Fruit fly (Drosophila melanogaster) whole organism, prepupa: Measurements from ENCODE around the gene CG12446.
"Not testable (repeated sequence)": the region's sequence is repeated elsewhere in the genome, so short reads cannot be mapped to it uniquely, and the experiment has no call there.

Source experiments
- Blimp-1 ChIP-seq: fragments of 200-800 bp; sonication (Bioruptor generic); optimal IDR thresholded peaks from 3 replicates; lab custom pipeline; 2017; ENCODE audit warnings: missing biosample characterization, missing genetic modification characterization, mild to moderate bottlenecking, moderate library complexity, missing genetic modification reagents
- CG10631 ChIP-seq: fragments of 200-800 bp; sonication (Bioruptor generic); optimal IDR thresholded peaks from 2 replicates; lab custom pipeline; 2016; ENCODE audit warnings: missing biosample characterization, missing genetic modification characterization
- CG10669 ChIP-seq: fragments of 200-800 bp; sonication (Bioruptor generic); optimal IDR thresholded peaks from 3 replicates; lab custom pipeline; 2018; ENCODE audit warnings: missing biosample characterization, mild to moderate bottlenecking, missing genetic modification characterization, moderate library complexity
- CG11294 ChIP-seq: fragments of 200-800 bp; sonication (Bioruptor generic); IDR thresholded peaks from 2 replicates; pipeline ENCODE4 v1.3.6; 2022; ENCODE audit warnings: missing biosample characterization, missing genetic modification characterization
- CG11762 ChIP-seq: fragments of 200-800 bp; sonication (Bioruptor generic); optimal IDR thresholded peaks from 3 replicates; lab custom pipeline; 2016; ENCODE audit warnings: missing biosample characterization, missing genetic modification characterization; ENCODE audit not compliant: insufficient read depth
- CG15336 ChIP-seq: fragments of 200-800 bp; sonication (Bioruptor generic); IDR thresholded peaks from 2 replicates; pipeline ENCODE4 v1.3.6; 2022; ENCODE audit warnings: missing biosample characterization, missing genetic modification characterization
- CG1621 ChIP-seq: fragments of 200-800 bp; sonication (Bioruptor generic); optimal IDR thresholded peaks from 3 replicates; lab custom pipeline; 2018; ENCODE audit warnings: missing biosample characterization, mild to moderate bottlenecking, missing genetic modification characterization
- CG16779 ChIP-seq: fragments of 200-800 bp; sonication (Bioruptor generic); optimal IDR thresholded peaks from 3 replicates; lab custom pipeline; 2017; ENCODE audit warnings: missing biosample characterization, mild to moderate bottlenecking, missing genetic modification characterization
- CG31627 ChIP-seq: fragments of 200-800 bp; sonication (Bioruptor generic); optimal IDR thresholded peaks from 3 replicates; lab custom pipeline; 2016; ENCODE audit warnings: missing biosample characterization, missing genetic modification characterization
- CG32006 ChIP-seq: fragments of 200-800 bp; sonication (Bioruptor generic); optimal IDR thresholded peaks from 3 replicates; lab custom pipeline; 2017; ENCODE audit warnings: missing biosample characterization, mild to moderate bottlenecking, missing genetic modification characterization
- CG34406 ChIP-seq: fragments of 200-800 bp; sonication (Bioruptor generic); optimal IDR thresholded peaks from 3 replicates; lab custom pipeline; 2016; ENCODE audit warnings: missing biosample characterization, missing genetic modification characterization
- CG3919 ChIP-seq: fragments of 200-800 bp; sonication (Bioruptor generic); optimal IDR thresholded peaks from 3 replicates; lab custom pipeline; 2016; ENCODE audit warnings: missing biosample characterization, missing genetic modification characterization
- CG4318 ChIP-seq: fragments of 200-800 bp; sonication (Bioruptor generic); optimal IDR thresholded peaks from 3 replicates; lab custom pipeline; 2017; ENCODE audit warnings: missing biosample characterization, mild to moderate bottlenecking, missing genetic modification characterization
- CG6163 ChIP-seq: fragments of 200-800 bp; sonication (Bioruptor generic); IDR thresholded peaks from 3 replicates; pipeline ENCODE4 v1.3.6; 2022; ENCODE audit warnings: missing biosample characterization, missing genetic modification characterization
- CG6854 ChIP-seq: fragments of 200-800 bp; sonication (Bioruptor generic); optimal IDR thresholded peaks from 2 replicates; lab custom pipeline; 2017; ENCODE audit warnings: missing biosample characterization, mild to moderate bottlenecking, missing genetic modification characterization
- CG9139 ChIP-seq: fragments of 200-800 bp; sonication (Bioruptor generic); optimal IDR thresholded peaks from 3 replicates; lab custom pipeline; 2017; ENCODE audit warnings: missing biosample characterization, mild to moderate bottlenecking, missing genetic modification characterization
- Eip78C ChIP-seq: fragments of 200-800 bp; sonication (Bioruptor generic); peaks from one replicate; lab custom pipeline; 2016; ENCODE audit warnings: missing biosample characterization, missing genetic modification characterization
- Gug ChIP-seq: fragments of 200-800 bp; sonication (Bioruptor generic); IDR thresholded peaks from 2 replicates; pipeline ENCODE4 v1.3.6; 2022; ENCODE audit warnings: missing biosample characterization, missing genetic modification characterization
- Hr39 ChIP-seq: fragments of 200-800 bp; sonication (Bioruptor generic); optimal IDR thresholded peaks from 2 replicates; lab custom pipeline; 2016; ENCODE audit warnings: missing biosample characterization, missing genetic modification characterization
- Hr4 ChIP-seq: fragments of 200-800 bp; sonication (Bioruptor generic); optimal IDR thresholded peaks from 3 replicates; lab custom pipeline; 2016; ENCODE audit warnings: missing biosample characterization, missing genetic modification characterization
- Met ChIP-seq: fragments of 200-800 bp; sonication (Bioruptor generic); optimal IDR thresholded peaks from 3 replicates; lab custom pipeline; 2016; ENCODE audit warnings: missing biosample characterization, missing genetic modification characterization
- Sox14 ChIP-seq: fragments of 200-800 bp; sonication (Bioruptor generic); optimal IDR thresholded peaks from 3 replicates; lab custom pipeline; 2016; ENCODE audit warnings: missing biosample characterization, missing genetic modification characterization
- achi ChIP-seq: fragments of 200-800 bp; sonication (Bioruptor generic); optimal IDR thresholded peaks from 3 replicates; lab custom pipeline; 2016; ENCODE audit warnings: missing biosample characterization, missing genetic modification characterization
- cyc ChIP-seq: fragments of 200-800 bp; sonication (Bioruptor generic); optimal IDR thresholded peaks from 3 replicates; lab custom pipeline; 2016; ENCODE audit warnings: missing biosample characterization, missing genetic modification characterization
- dsx ChIP-seq: fragments of 200-800 bp; optimal IDR thresholded peaks from 3 replicates; lab custom pipeline; 2019; ENCODE audit warnings: missing biosample characterization, mild to moderate bottlenecking, missing genetic modification characterization, moderate library complexity; ENCODE audit not compliant: poor library complexity, severe bottlenecking
- eg ChIP-seq: fragments of 200-800 bp; sonication (Bioruptor generic); IDR thresholded peaks from 3 replicates; pipeline ENCODE4 v1.3.6; 2022; ENCODE audit warnings: missing biosample characterization, missing genetic modification characterization
- fd85E ChIP-seq: fragments of 200-800 bp; sonication (Bioruptor generic); optimal IDR thresholded peaks from 3 replicates; lab custom pipeline; 2016; ENCODE audit warnings: missing biosample characterization, missing genetic modification characterization
- lz ChIP-seq: fragments of 200-800 bp; sonication (Bioruptor generic); optimal IDR thresholded peaks from 3 replicates; lab custom pipeline; 2016; ENCODE audit warnings: missing biosample characterization, missing genetic modification characterization
- net ChIP-seq: fragments of 200-800 bp; sonication (Bioruptor generic); optimal IDR thresholded peaks from 3 replicates; lab custom pipeline; 2016; ENCODE audit warnings: missing biosample characterization, missing genetic modification characterization
- salr ChIP-seq, 2 experiments: fragments of 200-800 bp; sonication (Bioruptor generic); optimal IDR thresholded peaks; 3 replicates each; lab custom pipeline; 2016 to 2018; ENCODE audit warnings: missing biosample characterization in 2 of 2, missing genetic modification characterization in 2 of 2, mild to moderate bottlenecking in 1 of 2
- ss ChIP-seq, 2 experiments: fragments of 200-800 bp; sonication (Bioruptor generic); optimal IDR thresholded peaks; 2 replicates in 1 of 2; 3 replicates in 1 of 2; lab custom pipeline; 2017 to 2018; ENCODE audit warnings: mild to moderate bottlenecking in 2 of 2, missing biosample characterization in 2 of 2, missing genetic modification characterization in 2 of 2, moderate library complexity in 1 of 2
- svp ChIP-seq: fragments of 200-800 bp; sonication (Bioruptor generic); peaks from one replicate; lab custom pipeline; 2016; ENCODE audit warnings: missing biosample characterization, missing genetic modification characterization

The CG12446 gene

DNA sequence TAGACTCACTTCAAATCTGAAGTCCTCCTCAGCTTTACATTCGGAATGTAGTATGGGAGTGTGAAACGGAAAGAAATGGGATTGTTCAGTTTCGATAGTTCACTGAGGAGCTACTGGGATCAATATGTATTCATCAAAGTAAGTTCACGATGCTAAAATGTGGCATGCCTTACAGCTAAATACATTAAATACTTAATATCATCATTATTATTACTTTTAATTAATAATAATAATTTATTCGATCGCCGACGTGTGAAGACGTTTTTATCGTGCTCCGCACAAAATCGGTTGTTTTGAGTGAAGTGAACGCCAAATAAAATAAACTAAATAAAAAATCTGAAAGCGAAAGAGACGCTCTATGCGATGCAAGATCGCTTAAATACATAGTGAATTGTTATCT is at the start of gene CG12446:
Gene CG12446 (minus strand): TSS at position 101 of the 400 bp plus-strand sequence.
- TF ChIP-seq achi, CG31627, CG4318 (GFP tag; lab: Kevin White, UChicago): not testable (repeated sequence)

DNA sequence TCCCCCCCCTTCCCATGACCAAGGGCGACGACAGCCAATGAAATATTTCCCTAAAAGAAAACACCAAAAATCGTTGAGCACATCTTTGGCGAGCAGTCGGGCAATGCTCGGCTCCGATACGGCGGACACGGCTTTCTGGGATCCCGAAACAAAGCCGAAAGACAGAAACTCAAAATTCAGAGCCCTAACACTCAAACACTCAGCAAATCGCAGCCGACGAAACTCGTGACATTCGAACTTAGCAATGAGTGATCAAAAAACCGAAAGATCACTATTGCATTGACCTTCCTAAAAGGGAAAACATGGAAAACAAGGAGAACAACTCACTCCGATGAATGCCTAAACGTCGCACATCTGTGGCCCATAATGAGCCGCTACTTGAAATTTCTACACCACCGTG is 47.6 kb upstream of the CG12446 start:
- TF ChIP-seq Met (GFP tag; lab: Kevin White, UChicago): no peak
- TF ChIP-seq Gug: no peak
- no peak for TF ChIP-seq CG34406 (GFP tag; lab: Kevin White, UChicago)
- no peak for TF ChIP-seq dsx
- TF ChIP-seq CG11762 (GFP tag; lab: Kevin White, UChicago): no peak

DNA sequence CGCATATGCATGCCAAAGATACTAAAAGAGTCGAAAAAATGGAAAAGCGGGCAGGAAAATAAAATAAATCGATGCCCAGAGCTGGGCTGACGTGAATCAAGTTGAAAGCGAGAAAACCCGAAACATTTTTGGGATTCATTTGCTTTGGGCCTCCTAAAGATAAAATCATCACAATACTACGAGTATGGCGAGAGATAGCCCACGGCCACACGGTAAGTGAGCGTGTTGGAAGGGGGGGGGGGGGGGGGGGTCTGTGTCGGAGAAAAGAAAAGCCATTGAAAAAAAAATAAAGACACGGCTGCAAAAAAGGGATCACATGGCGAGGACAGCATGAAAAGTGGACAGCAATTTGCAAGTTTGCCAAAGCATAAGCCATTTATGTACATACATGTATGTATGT is 46.3 kb upstream of the CG12446 start:
- no peak for TF ChIP-seq CG11294 (GFP tag; lab: Robert Waterston, UW)
- no peak for TF ChIP-seq Sox14
- TF ChIP-seq CG9139 (GFP tag; lab: Kevin White, UChicago): no peak
- no peak for TF ChIP-seq Blimp-1
- no peak for TF ChIP-seq Hr39 (GFP tag; lab: Kevin White, UChicago)
- no peak for TF ChIP-seq Hr4
- no peak for TF ChIP-seq salr (GFP tag; optimal IDR thresholded peaks at IDR 0.05; lab: Kevin White, UChicago)
- no peak for TF ChIP-seq CG1621
- TF ChIP-seq CG10631 (GFP tag; lab: Kevin White, UChicago): no peak
- TF ChIP-seq svp (GFP tag; lab: Kevin White, UChicago): no peak
- TF ChIP-seq net (GFP tag; lab: Kevin White, UChicago): no peak
- no peak for TF ChIP-seq eg (GFP tag; lab: Robert Waterston, UW)
- no peak for TF ChIP-seq CG15336
- TF ChIP-seq dsx: no peak
- TF ChIP-seq CG32006 (GFP tag; lab: Kevin White, UChicago): no peak
- TF ChIP-seq lz: no peak
- no peak for TF ChIP-seq CG11762 (GFP tag; lab: Kevin White, UChicago)
- TF ChIP-seq CG3919: no peak
- no peak for TF ChIP-seq CG10669 (GFP tag; lab: Kevin White, UChicago)
- TF ChIP-seq fd85E (GFP tag; lab: Kevin White, UChicago): no peak

DNA sequence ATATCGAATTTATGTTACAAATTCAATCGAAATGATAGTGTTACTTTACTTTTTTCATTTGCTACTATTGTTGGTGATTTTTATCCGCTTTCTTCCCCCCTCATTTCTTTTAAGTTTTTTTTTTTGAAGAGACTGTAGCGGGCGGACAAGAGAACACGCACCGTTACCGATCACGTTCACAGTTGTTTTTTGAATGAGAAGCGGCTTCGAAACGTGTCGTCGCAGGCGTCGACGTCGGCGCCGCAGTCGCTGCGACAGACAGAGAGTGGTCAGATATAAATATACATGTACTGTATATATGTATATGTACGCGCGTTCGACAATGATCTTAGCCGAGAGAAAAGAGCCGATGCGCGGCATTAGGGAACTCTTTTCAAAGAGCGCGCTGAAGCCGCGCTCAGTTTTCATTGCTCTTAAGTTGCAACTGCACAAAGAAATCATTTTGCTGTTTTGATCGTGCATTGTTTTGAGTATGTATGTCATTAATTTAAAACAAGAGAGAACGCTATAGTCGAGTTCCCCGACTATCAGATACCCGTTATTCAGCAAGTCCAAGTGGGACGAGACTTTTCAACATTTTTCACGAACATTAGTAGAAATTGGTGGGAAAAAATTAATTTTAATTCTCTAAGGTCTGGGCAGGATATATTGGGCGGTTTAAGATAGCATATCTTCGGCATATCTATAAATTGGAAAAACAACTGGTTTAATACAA is 43.4 kb upstream of the CG12446 start, which contains the start of gene fog:
Gene fog (minus strand): TSS at position 201 of the 715 bp plus-strand sequence.
- TF ChIP-seq CG15336 (peak; percentile 48; the same call in 1 of the 2 replicates), dsx (peak; percentile 8), CG6854 (GFP tag; lab: Kevin White, UChicago) (peak; percentile 28), CG16779 (tag; lab: Kevin White, UChicago) (no peak), Eip78C (peak; percentile 16), ss (GFP tag; optimal IDR thresholded peaks at IDR 0.05; lab: Kevin White, UChicago) (peak; percentile 4 to 6), cyc (GFP tag; lab: Kevin White, UChicago) (no peak), svp (GFP tag; lab: Kevin White, UChicago) (peak; percentile 66), CG6163 (GFP tag; lab: Robert Waterston, UW) (peak; percentile 31; the same call in 2 of the 3 replicates)

DNA sequence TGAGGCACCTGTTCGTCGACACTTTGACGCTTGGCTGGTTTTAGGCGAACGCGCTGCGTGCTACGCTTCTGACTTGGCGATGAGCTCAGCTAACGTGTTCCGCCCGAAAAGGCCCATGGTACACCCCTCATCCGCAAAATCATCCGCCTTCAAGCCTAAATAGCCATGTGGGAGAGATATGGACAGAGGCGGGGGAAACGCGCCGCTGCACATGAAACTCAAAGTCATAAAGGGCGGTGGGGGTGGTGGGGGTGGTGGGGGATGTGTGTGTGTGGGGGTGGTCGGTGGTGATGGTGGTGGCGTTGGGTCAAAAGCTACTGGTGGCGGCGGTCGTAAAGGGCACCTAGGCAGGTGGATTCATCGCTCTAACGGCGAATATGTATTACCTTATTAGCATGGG is 39.6 kb upstream of the CG12446 start:
- TF ChIP-seq ss (GFP tag; optimal IDR thresholded peaks at IDR 0.05; lab: Kevin White, UChicago): no peak
- TF ChIP-seq, all 60 proteins: peak for 0
